Fruit fly (Drosophila melanogaster): Measurements from ENCODE around the gene CG31674.

DNA sequence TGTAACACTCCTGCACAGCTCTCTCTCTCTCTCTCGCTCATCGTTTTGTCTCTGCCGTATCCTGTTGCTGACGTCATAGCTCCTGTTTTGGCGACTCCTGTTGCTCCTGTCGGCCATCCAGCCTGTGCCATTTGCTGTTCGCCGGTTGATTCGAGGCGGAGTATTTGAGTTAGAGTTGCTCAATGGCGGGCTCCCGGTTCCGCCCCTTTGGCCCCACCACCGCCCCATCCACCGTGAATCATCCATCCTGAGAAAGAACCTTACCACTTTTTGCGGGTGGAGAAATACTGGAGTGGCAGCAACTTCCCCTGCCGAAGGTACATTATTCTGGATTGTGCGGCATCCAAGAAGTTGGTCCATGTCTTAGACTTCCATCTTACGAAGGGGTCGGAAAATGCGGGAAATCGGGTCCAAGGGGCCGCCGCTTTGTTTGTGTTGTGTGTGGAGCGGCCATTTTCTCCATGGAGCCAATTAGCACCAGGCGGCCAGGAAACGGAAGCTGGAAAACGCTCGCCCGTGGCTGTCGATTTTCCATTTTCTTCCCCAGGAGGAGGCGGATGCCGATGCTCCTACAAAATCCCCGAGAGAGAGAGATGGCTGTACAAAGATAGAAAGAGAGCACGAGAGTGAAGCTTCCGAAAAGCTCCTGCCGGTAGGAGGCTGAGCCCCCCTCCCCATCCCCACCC is 22.4 kb upstream of the CG31674 start:
- TF ChIP-seq CG34367 (tag; optimal IDR thresholded peaks at IDR 0.05) (no peak), CG8159 (tag; optimal IDR thresholded peaks at IDR 0.05) (no peak), CG12605 (GFP tag; IDR thresholded peaks at IDR 0.05) (no peak), CG9948 (tag; optimal IDR thresholded peaks at IDR 0.05) (no peak), CG4496 (GFP tag; IDR thresholded peaks at IDR 0.05) (no peak)
